Fruit fly (Drosophila melanogaster): Measurements from ENCODE around the gene CG31019.

DNA sequence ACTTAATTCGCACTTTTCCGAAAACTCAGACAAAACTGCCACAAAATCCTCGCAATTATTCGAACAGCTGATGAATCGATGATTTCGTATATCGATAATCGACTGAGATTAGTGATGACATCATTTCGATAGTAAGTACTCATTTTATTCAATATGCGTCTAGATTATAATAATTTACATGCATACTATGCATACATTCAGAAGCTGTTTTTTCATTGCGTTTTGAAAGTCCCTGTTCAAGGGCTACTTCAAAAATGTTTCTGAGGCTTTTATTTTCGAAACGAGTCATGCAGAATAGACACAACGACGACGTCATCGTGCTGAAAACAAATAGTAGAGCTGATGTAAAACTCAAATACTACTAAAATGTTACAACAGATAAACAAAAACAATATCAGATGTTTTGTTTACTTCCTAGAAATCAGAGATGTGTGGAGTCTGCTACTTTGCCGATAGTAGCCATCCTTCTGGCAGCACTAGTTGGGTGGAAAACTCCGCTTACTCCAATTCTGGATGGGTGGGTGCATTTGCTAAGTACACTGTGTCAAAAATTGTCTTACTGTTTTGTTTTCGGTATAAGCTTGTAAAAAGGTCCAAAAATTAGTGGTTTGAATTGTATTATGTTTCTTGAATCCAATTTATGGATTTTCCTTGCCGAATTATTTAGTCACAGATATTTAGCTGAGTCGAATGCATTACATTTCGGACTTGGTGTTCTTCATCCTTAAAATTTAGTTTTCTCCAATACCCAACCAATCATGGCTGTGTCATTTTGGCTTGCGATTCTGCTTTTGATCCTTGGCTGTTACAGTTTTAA, 4.8 kb downstream of the CG31019 start, which contains the start of the genes CG2246 and CG31021:
- TF ChIP-seq CG7045 (GFP tag; optimal IDR thresholded peaks at IDR 0.05), result peak; percentile 34
- TF ChIP-seq bab1 (GFP tag; optimal IDR thresholded peaks at IDR 0.05), result peak; percentile 25
- peak; percentile 3 for TF ChIP-seq Hr96 (GFP tag; optimal IDR thresholded peaks at IDR 0.05)
- peak; percentile 11 for TF ChIP-seq Mnt (GFP tag; optimal IDR thresholded peaks at IDR 0.05)
- TF ChIP-seq CG11617 (GFP tag; optimal IDR thresholded peaks at IDR 0.05), result peak; percentile 28
- no peak for TF ChIP-seq tj (GFP tag; optimal IDR thresholded peaks at IDR 0.05)
- peak; percentile 49 for TF ChIP-seq CG1620 (GFP tag; optimal IDR thresholded peaks at IDR 0.05)
- TF ChIP-seq pad (GFP tag; optimal IDR thresholded peaks at IDR 0.05), result peak; percentile 12
- peak; percentile 51 for TF ChIP-seq ovo (GFP tag; optimal IDR thresholded peaks at IDR 0.05)
- TF ChIP-seq CG33017 (tag; optimal IDR thresholded peaks at IDR 0.05), result no peak
- peak; percentile 72 for TF ChIP-seq CG5204 (GFP tag; optimal IDR thresholded peaks at IDR 0.05)
